Worm (Caenorhabditis elegans): ENCODE results near the gene lgc-41.

Gene lgc-41

ce11 chrX:10453960-10454359 is at the start of gene lgc-41:
lgc-41 (plus strand) TSS chrX:10454260.
- TF ChIP-seq tra-4 (tag; optimal IDR thresholded peaks at IDR 0.05), result no peak
- TF ChIP-seq tbx-37 (GFP tag; conservative IDR thresholded peaks at IDR 0.05), result no peak
- TF ChIP-seq hmg-4 (GFP tag; optimal IDR thresholded peaks at IDR 0.05), result no peak
- TF ChIP-seq hmbx-1 (tag; optimal IDR thresholded peaks at IDR 0.05), result no peak
- no peak for TF ChIP-seq ceh-13 (GFP tag; optimal IDR thresholded peaks at IDR 0.05)

ce11 chrX:10406203-10406602 is 47.9 kb upstream of the lgc-41 start, which contains the start of gene gur-3:
gur-3 (minus strand) TSS chrX:10406303.
- TF ChIP-seq hmg-4 (GFP tag; optimal IDR thresholded peaks at IDR 0.05), result no peak

ce11 chrX:10406850-10407249 is 47.2 kb upstream of the lgc-41 start, which contains the start of gene ZC504.1:
ZC504.1 (plus strand) TSS chrX:10407150.
- TF ChIP-seq hmg-4 (GFP tag; optimal IDR thresholded peaks at IDR 0.05) (no peak), hnd-1 (tag; optimal IDR thresholded peaks at IDR 0.05) (no peak), scrt-1 (GFP tag; IDR thresholded peaks at IDR 0.05) (no peak), F13C5.2 (tag; optimal IDR thresholded peaks at IDR 0.05) (no peak), ama-1 (optimal IDR thresholded peaks at IDR 0.05) (no peak), tra-4 (tag; optimal IDR thresholded peaks at IDR 0.05) (no peak), hmbx-1 (tag; optimal IDR thresholded peaks at IDR 0.05) (no peak), ceh-36 (tag; optimal IDR thresholded peaks at IDR 0.05) (no peak), aly-1 (tag; optimal IDR thresholded peaks at IDR 0.05) (no peak)

- TF ChIP-seq ceh-36 (tag; optimal IDR thresholded peaks at IDR 0.05) (no peak), B0310.2 (tag; optimal IDR thresholded peaks at IDR 0.05) (no peak)
These were observed 43.5 kb upstream of the lgc-41 start for ce11 chrX:10410539-10410938.

- TF ChIP-seq scrt-1 (GFP tag; IDR thresholded peaks at IDR 0.05) (no peak), tbx-11 (GFP tag; IDR thresholded peaks at IDR 0.05) (no peak), aly-1 (tag; optimal IDR thresholded peaks at IDR 0.05) (no peak), sea-1 (GFP tag; conservative IDR thresholded peaks at IDR 0.05) (no peak), tra-4 (tag; optimal IDR thresholded peaks at IDR 0.05) (no peak), pes-1 (GFP tag; IDR thresholded peaks at IDR 0.05) (no peak), B0310.2 (tag; optimal IDR thresholded peaks at IDR 0.05) (no peak), hmbx-1 (tag; optimal IDR thresholded peaks at IDR 0.05) (no peak), ceh-13 (GFP tag; optimal IDR thresholded peaks at IDR 0.05) (no peak), F13C5.2 (tag; optimal IDR thresholded peaks at IDR 0.05) (no peak), hnd-1 (tag; optimal IDR thresholded peaks at IDR 0.05) (no peak), flt-1 (GFP tag; IDR thresholded peaks at IDR 0.05) (no peak), hmg-4 (GFP tag; optimal IDR thresholded peaks at IDR 0.05) (no peak), ceh-36 (tag; optimal IDR thresholded peaks at IDR 0.05) (no peak), ama-1 (optimal IDR thresholded peaks at IDR 0.05) (no peak), tbx-37 (GFP tag; conservative IDR thresholded peaks at IDR 0.05) (no peak), ets-7 (tag; optimal IDR thresholded peaks at IDR 0.05) (no peak)
These were observed 41.6 kb upstream of the lgc-41 start, which contains the start of gene acr-8 for ce11 chrX:10412425-10412824. acr-8 (plus strand) TSS chrX:10412725.

- TF ChIP-seq ceh-13 (GFP tag; optimal IDR thresholded peaks at IDR 0.05), result no peak
- no peak for TF ChIP-seq tbx-37 (GFP tag; conservative IDR thresholded peaks at IDR 0.05)
- TF ChIP-seq ama-1 (optimal IDR thresholded peaks at IDR 0.05), result no peak
- 0 out of 2 replicates have a peak, but pooled peaks have one; percentile 14 for TF ChIP-seq flt-1 (GFP tag; IDR thresholded peaks at IDR 0.05)
- TF ChIP-seq hmg-4 (GFP tag; optimal IDR thresholded peaks at IDR 0.05), result no peak
- peak; percentile 50 for TF ChIP-seq F13C5.2 (tag; optimal IDR thresholded peaks at IDR 0.05)
- no peak for TF ChIP-seq tbx-11 (GFP tag; IDR thresholded peaks at IDR 0.05)
These were observed 34.3 kb upstream of the lgc-41 start, which contains the start of gene cdk-11.2 for ce11 chrX:10419743-10420142. cdk-11.2 (minus strand) TSS chrX:10419765.

ce11 chrX:10422714-10423113 is 31.3 kb upstream of the lgc-41 start:
- TF ChIP-seq tbx-11 (GFP tag; IDR thresholded peaks at IDR 0.05) (no peak), sea-1 (GFP tag; conservative IDR thresholded peaks at IDR 0.05) (no peak), hnd-1 (tag; optimal IDR thresholded peaks at IDR 0.05) (no peak), flt-1 (GFP tag; IDR thresholded peaks at IDR 0.05) (no peak), ama-1 (optimal IDR thresholded peaks at IDR 0.05) (no peak), ets-7 (tag; optimal IDR thresholded peaks at IDR 0.05) (no peak), hmbx-1 (tag; optimal IDR thresholded peaks at IDR 0.05) (no peak), ceh-13 (GFP tag; optimal IDR thresholded peaks at IDR 0.05) (no peak), hmg-4 (GFP tag; optimal IDR thresholded peaks at IDR 0.05) (no peak)

ce11 chrX:10424744-10425143 is 29.3 kb upstream of the lgc-41 start:
- TF ChIP-seq sea-1 (GFP tag; conservative IDR thresholded peaks at IDR 0.05) (0 out of 2 replicates have a peak, but pooled peaks have one; percentile 47), hnd-1 (tag; optimal IDR thresholded peaks at IDR 0.05) (no peak)

- TF ChIP-seq tbx-11 (GFP tag; IDR thresholded peaks at IDR 0.05) (no peak), aly-1 (tag; optimal IDR thresholded peaks at IDR 0.05) (no peak), ceh-13 (GFP tag; optimal IDR thresholded peaks at IDR 0.05) (no peak), ets-7 (tag; optimal IDR thresholded peaks at IDR 0.05) (no peak), sea-1 (GFP tag; conservative IDR thresholded peaks at IDR 0.05) (no peak), F13C5.2 (tag; optimal IDR thresholded peaks at IDR 0.05) (no peak), scrt-1 (GFP tag; IDR thresholded peaks at IDR 0.05) (no peak), hmbx-1 (tag; optimal IDR thresholded peaks at IDR 0.05) (no peak), hmg-4 (GFP tag; optimal IDR thresholded peaks at IDR 0.05) (no peak), hnd-1 (tag; optimal IDR thresholded peaks at IDR 0.05) (no peak), ceh-36 (tag; optimal IDR thresholded peaks at IDR 0.05) (no peak), pes-1 (GFP tag; IDR thresholded peaks at IDR 0.05) (no peak), ama-1 (optimal IDR thresholded peaks at IDR 0.05) (no peak), flt-1 (GFP tag; IDR thresholded peaks at IDR 0.05) (no peak), tra-4 (tag; optimal IDR thresholded peaks at IDR 0.05) (no peak), tbx-37 (GFP tag; conservative IDR thresholded peaks at IDR 0.05) (no peak)
These were observed 26.0 kb upstream of the lgc-41 start for ce11 chrX:10428109-10428508.

Measured in whole organism, early embryonic.